Fruit fly (Drosophila melanogaster) whole organism, prepupa: ENCODE results near the gene CG10550.

Experiments
- Blimp-1 ChIP-seq: fragments of 200-800 bp; sonication (Bioruptor generic); optimal IDR thresholded peaks from 3 replicates; lab custom pipeline; 2017; ENCODE audit warnings: missing biosample characterization, missing genetic modification characterization, mild to moderate bottlenecking, moderate library complexity, missing genetic modification reagents
- CG10631 ChIP-seq: fragments of 200-800 bp; sonication (Bioruptor generic); optimal IDR thresholded peaks from 2 replicates; lab custom pipeline; 2016; ENCODE audit warnings: missing biosample characterization, missing genetic modification characterization
- CG11294 ChIP-seq: fragments of 200-800 bp; sonication (Bioruptor generic); IDR thresholded peaks from 2 replicates; pipeline ENCODE4 v1.3.6; 2022; ENCODE audit warnings: missing biosample characterization, missing genetic modification characterization
- CG11762 ChIP-seq: fragments of 200-800 bp; sonication (Bioruptor generic); optimal IDR thresholded peaks from 3 replicates; lab custom pipeline; 2016; ENCODE audit warnings: missing biosample characterization, missing genetic modification characterization; ENCODE audit not compliant: insufficient read depth
- CG15336 ChIP-seq: fragments of 200-800 bp; sonication (Bioruptor generic); IDR thresholded peaks from 2 replicates; pipeline ENCODE4 v1.3.6; 2022; ENCODE audit warnings: missing biosample characterization, missing genetic modification characterization
- CG16779 ChIP-seq: fragments of 200-800 bp; sonication (Bioruptor generic); optimal IDR thresholded peaks from 3 replicates; lab custom pipeline; 2017; ENCODE audit warnings: missing biosample characterization, mild to moderate bottlenecking, missing genetic modification characterization
- CG3032 ChIP-seq: fragments of 200-800 bp; optimal IDR thresholded peaks from 2 replicates; lab custom pipeline; 2019; ENCODE audit warnings: missing biosample characterization, mild to moderate bottlenecking, missing genetic modification characterization, moderate library complexity
- CG31627 ChIP-seq: fragments of 200-800 bp; sonication (Bioruptor generic); optimal IDR thresholded peaks from 3 replicates; lab custom pipeline; 2016; ENCODE audit warnings: missing biosample characterization, missing genetic modification characterization
- CG3919 ChIP-seq: fragments of 200-800 bp; sonication (Bioruptor generic); optimal IDR thresholded peaks from 3 replicates; lab custom pipeline; 2016; ENCODE audit warnings: missing biosample characterization, missing genetic modification characterization
- CG4318 ChIP-seq: fragments of 200-800 bp; sonication (Bioruptor generic); optimal IDR thresholded peaks from 3 replicates; lab custom pipeline; 2017; ENCODE audit warnings: missing biosample characterization, mild to moderate bottlenecking, missing genetic modification characterization
- CG6163 ChIP-seq: fragments of 200-800 bp; sonication (Bioruptor generic); IDR thresholded peaks from 3 replicates; pipeline ENCODE4 v1.3.6; 2022; ENCODE audit warnings: missing biosample characterization, missing genetic modification characterization
- CG6276 ChIP-seq: fragments of 200-800 bp; sonication (Bioruptor generic); optimal IDR thresholded peaks from 2 replicates; lab custom pipeline; 2017; ENCODE audit warnings: missing biosample characterization, mild to moderate bottlenecking, missing genetic modification characterization
- CG6792 ChIP-seq: fragments of 200-800 bp; sonication (Bioruptor generic); optimal IDR thresholded peaks from 3 replicates; lab custom pipeline; 2016; ENCODE audit warnings: missing biosample characterization, missing genetic modification characterization
- CG6808 ChIP-seq: fragments of 200-800 bp; sonication (Bioruptor generic); optimal IDR thresholded peaks from 3 replicates; lab custom pipeline; 2017; ENCODE audit warnings: missing biosample characterization, missing genetic modification characterization, mild to moderate bottlenecking, moderate library complexity, missing genetic modification reagents
- CG6854 ChIP-seq: fragments of 200-800 bp; sonication (Bioruptor generic); optimal IDR thresholded peaks from 2 replicates; lab custom pipeline; 2017; ENCODE audit warnings: missing biosample characterization, mild to moderate bottlenecking, missing genetic modification characterization
- CG7368 ChIP-seq: fragments of 200-800 bp; sonication (Bioruptor generic); optimal IDR thresholded peaks from 3 replicates; lab custom pipeline; 2016; ENCODE audit warnings: missing biosample characterization, missing genetic modification characterization
- CG8119 ChIP-seq: fragments of 200-800 bp; sonication (Bioruptor generic); IDR thresholded peaks from 3 replicates; pipeline ENCODE4 v1.3.6; 2022; ENCODE audit warnings: missing biosample characterization, missing genetic modification characterization
- CG8319 ChIP-seq: fragments of 200-800 bp; sonication (Bioruptor generic); optimal IDR thresholded peaks from 3 replicates; lab custom pipeline; 2016; ENCODE audit warnings: missing biosample characterization, missing genetic modification characterization
- CG9139 ChIP-seq: fragments of 200-800 bp; sonication (Bioruptor generic); optimal IDR thresholded peaks from 3 replicates; lab custom pipeline; 2017; ENCODE audit warnings: missing biosample characterization, mild to moderate bottlenecking, missing genetic modification characterization
- Eip93F ChIP-seq: fragments of 200-800 bp; sonication (Bioruptor generic); optimal IDR thresholded peaks from 2 replicates; lab custom pipeline; 2016; ENCODE audit warnings: missing biosample characterization, mild to moderate bottlenecking, missing genetic modification characterization
- Ets21C ChIP-seq: fragments of 200-800 bp; sonication (Bioruptor generic); optimal IDR thresholded peaks from 3 replicates; lab custom pipeline; 2016; ENCODE audit warnings: missing biosample characterization, missing genetic modification characterization
- Ets96B ChIP-seq: fragments of 200-800 bp; optimal IDR thresholded peaks from 2 replicates; lab custom pipeline; 2019; ENCODE audit warnings: missing biosample characterization, mild to moderate bottlenecking, missing genetic modification characterization, moderate library complexity
- Gug ChIP-seq: fragments of 200-800 bp; sonication (Bioruptor generic); IDR thresholded peaks from 2 replicates; pipeline ENCODE4 v1.3.6; 2022; ENCODE audit warnings: missing biosample characterization, missing genetic modification characterization
- Hr38 ChIP-seq: sonication (Bioruptor generic); optimal IDR thresholded peaks from 2 replicates; lab custom pipeline; 2016; ENCODE audit warnings: missing biosample characterization, missing genetic modification characterization
- Hr39 ChIP-seq: fragments of 200-800 bp; sonication (Bioruptor generic); optimal IDR thresholded peaks from 2 replicates; lab custom pipeline; 2016; ENCODE audit warnings: missing biosample characterization, missing genetic modification characterization
- Hr4 ChIP-seq: fragments of 200-800 bp; sonication (Bioruptor generic); optimal IDR thresholded peaks from 3 replicates; lab custom pipeline; 2016; ENCODE audit warnings: missing biosample characterization, missing genetic modification characterization
- OdsH ChIP-seq: fragments of 200-800 bp; sonication (Bioruptor generic); optimal IDR thresholded peaks from 3 replicates; lab custom pipeline; 2016; ENCODE audit warnings: missing biosample characterization, missing genetic modification characterization
- Smox ChIP-seq: fragments of 200-800 bp; sonication (Bioruptor generic); optimal IDR thresholded peaks from 3 replicates; lab custom pipeline; 2016; ENCODE audit warnings: missing biosample characterization, missing genetic modification characterization
- Sox15 ChIP-seq: fragments of 200-800 bp; sonication (Bioruptor generic); optimal IDR thresholded peaks from 3 replicates; lab custom pipeline; 2016; ENCODE audit warnings: missing biosample characterization, missing genetic modification characterization
- achi ChIP-seq: fragments of 200-800 bp; sonication (Bioruptor generic); optimal IDR thresholded peaks from 3 replicates; lab custom pipeline; 2016; ENCODE audit warnings: missing biosample characterization, missing genetic modification characterization
- acj6 ChIP-seq: fragments of 200-800 bp; sonication (Bioruptor generic); optimal IDR thresholded peaks from 3 replicates; lab custom pipeline; 2016; ENCODE audit warnings: missing biosample characterization, missing genetic modification characterization
- dac ChIP-seq: fragments of 200-800 bp; sonication (Bioruptor generic); optimal IDR thresholded peaks from 2 replicates; lab custom pipeline; 2017; ENCODE audit warnings: missing biosample characterization, mild to moderate bottlenecking, missing genetic modification characterization
- dsx ChIP-seq: fragments of 200-800 bp; optimal IDR thresholded peaks from 3 replicates; lab custom pipeline; 2019; ENCODE audit warnings: missing biosample characterization, mild to moderate bottlenecking, missing genetic modification characterization, moderate library complexity; ENCODE audit not compliant: poor library complexity, severe bottlenecking
- eg ChIP-seq: fragments of 200-800 bp; sonication (Bioruptor generic); IDR thresholded peaks from 3 replicates; pipeline ENCODE4 v1.3.6; 2022; ENCODE audit warnings: missing biosample characterization, missing genetic modification characterization
- esn ChIP-seq: fragments of 200-800 bp; sonication (Bioruptor generic); optimal IDR thresholded peaks from 2 replicates; lab custom pipeline; 2016; ENCODE audit warnings: missing biosample characterization, mild to moderate bottlenecking, missing genetic modification characterization, moderate library complexity
- fd59A ChIP-seq: fragments of 200-800 bp; sonication (Bioruptor generic); optimal IDR thresholded peaks from 2 replicates; lab custom pipeline; 2017; ENCODE audit warnings: missing biosample characterization, mild to moderate bottlenecking, missing genetic modification characterization, missing genetic modification reagents
- fd85E ChIP-seq: fragments of 200-800 bp; sonication (Bioruptor generic); optimal IDR thresholded peaks from 3 replicates; lab custom pipeline; 2016; ENCODE audit warnings: missing biosample characterization, missing genetic modification characterization
- lz ChIP-seq: fragments of 200-800 bp; sonication (Bioruptor generic); optimal IDR thresholded peaks from 3 replicates; lab custom pipeline; 2016; ENCODE audit warnings: missing biosample characterization, missing genetic modification characterization
- pdm3 ChIP-seq: fragments of 200-800 bp; sonication (Bioruptor generic); optimal IDR thresholded peaks from 3 replicates; lab custom pipeline; 2016; ENCODE audit warnings: missing biosample characterization, missing genetic modification characterization
- salr ChIP-seq, 2 experiments: fragments of 200-800 bp; sonication (Bioruptor generic); optimal IDR thresholded peaks; 3 replicates each; lab custom pipeline; 2016 to 2018; ENCODE audit warnings: missing biosample characterization in 2 of 2, missing genetic modification characterization in 2 of 2, mild to moderate bottlenecking in 1 of 2
- spab ChIP-seq: fragments of 200-800 bp; sonication (Bioruptor generic); optimal IDR thresholded peaks from 2 replicates; lab custom pipeline; 2017; ENCODE audit warnings: missing biosample characterization, mild to moderate bottlenecking, missing genetic modification characterization, missing genetic modification reagents
- svp ChIP-seq: fragments of 200-800 bp; sonication (Bioruptor generic); peaks from one replicate; lab custom pipeline; 2016; ENCODE audit warnings: missing biosample characterization, missing genetic modification characterization
- topi ChIP-seq: fragments of 200-800 bp; sonication (Bioruptor generic); optimal IDR thresholded peaks from 3 replicates; lab custom pipeline; 2016; ENCODE audit warnings: missing biosample characterization, missing genetic modification characterization
- vri ChIP-seq: fragments of 200-800 bp; sonication (Bioruptor generic); optimal IDR thresholded peaks from 3 replicates; lab custom pipeline; 2016; ENCODE audit warnings: missing biosample characterization, mild to moderate bottlenecking, missing genetic modification characterization

The CG10550 gene

DNA sequence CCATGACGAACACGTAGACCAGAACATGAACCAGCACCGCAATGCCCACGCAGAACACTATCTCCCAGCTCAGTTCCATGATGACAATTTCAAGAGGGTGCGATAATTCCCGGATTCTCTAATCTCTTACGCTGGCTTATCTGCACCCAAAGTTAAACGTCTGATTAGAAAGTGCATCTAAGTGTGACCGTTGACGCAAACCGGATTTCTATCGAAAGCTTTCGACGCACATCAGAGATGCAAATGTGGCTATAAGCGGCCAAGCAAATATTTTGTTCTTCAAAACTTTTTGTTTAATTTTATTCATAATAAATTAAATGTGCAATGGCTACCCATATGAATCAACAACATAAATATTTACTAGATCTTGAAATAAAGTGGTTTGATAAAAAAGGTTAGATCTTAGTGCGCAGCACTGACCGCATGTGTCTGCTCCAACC, 45.8 kb downstream of the CG10550 start, which contains the start of the genes Kdsr and CG11858 (continued):
- TF ChIP-seq CG15336 (GFP tag; lab: Robert Waterston, UW) (0 out of 2 replicates have a peak, but pooled peaks have one; percentile 43), CG11294 (peak; percentile 28; the same call in 1 of the 2 replicates), CG16779 (tag; lab: Kevin White, UChicago) (no peak), salr (GFP tag; optimal IDR thresholded peaks at IDR 0.05; lab: Kevin White, UChicago) (no peak), CG31627 (peak; percentile 73), Eip93F (peak; percentile 60), svp (peak; percentile 95), Blimp-1 (GFP tag; lab: Kevin White, UChicago) (no peak), CG9139 (GFP tag; lab: Kevin White, UChicago) (no peak), Hr4 (no peak), CG10631 (GFP tag; lab: Kevin White, UChicago) (no peak), esn (GFP tag; lab: Kevin White, UChicago) (peak; percentile 78), eg (GFP tag; lab: Robert Waterston, UW) (peak; percentile 72; the same call in 2 of the 3 replicates), Hr39 (no peak), Sox15 (GFP tag; lab: Kevin White, UChicago) (peak; percentile 13), dsx (peak; percentile 37), lz (GFP tag; lab: Kevin White, UChicago) (peak; percentile 77)

DNA sequence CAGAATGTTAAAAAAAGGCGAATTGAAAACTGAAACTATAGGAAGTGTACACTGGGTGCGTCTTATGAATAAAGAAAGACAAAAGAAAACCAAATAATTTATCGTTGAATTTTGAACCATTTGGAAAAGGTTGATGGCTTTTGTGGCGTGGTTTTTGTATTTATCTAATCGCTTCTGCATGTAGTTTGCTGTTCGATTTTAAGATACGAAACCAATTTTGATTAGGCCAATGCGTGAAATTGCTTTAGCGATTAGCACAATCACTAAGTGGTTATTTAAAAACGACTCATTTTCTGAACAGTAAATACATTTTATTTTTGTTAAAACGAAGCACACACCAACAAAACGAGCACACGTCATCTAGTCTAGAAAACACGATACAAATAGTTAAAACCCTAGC, 47.5 kb downstream of the CG10550 start:
- TF ChIP-seq CG4318 (GFP tag; lab: Kevin White, UChicago) (no peak), lz (GFP tag; lab: Kevin White, UChicago) (no peak), spab (GFP tag; lab: Kevin White, UChicago) (no peak), CG7368 (GFP tag; lab: Kevin White, UChicago) (no peak), Hr38 (GFP tag; lab: Kevin White, UChicago) (no peak)

DNA sequence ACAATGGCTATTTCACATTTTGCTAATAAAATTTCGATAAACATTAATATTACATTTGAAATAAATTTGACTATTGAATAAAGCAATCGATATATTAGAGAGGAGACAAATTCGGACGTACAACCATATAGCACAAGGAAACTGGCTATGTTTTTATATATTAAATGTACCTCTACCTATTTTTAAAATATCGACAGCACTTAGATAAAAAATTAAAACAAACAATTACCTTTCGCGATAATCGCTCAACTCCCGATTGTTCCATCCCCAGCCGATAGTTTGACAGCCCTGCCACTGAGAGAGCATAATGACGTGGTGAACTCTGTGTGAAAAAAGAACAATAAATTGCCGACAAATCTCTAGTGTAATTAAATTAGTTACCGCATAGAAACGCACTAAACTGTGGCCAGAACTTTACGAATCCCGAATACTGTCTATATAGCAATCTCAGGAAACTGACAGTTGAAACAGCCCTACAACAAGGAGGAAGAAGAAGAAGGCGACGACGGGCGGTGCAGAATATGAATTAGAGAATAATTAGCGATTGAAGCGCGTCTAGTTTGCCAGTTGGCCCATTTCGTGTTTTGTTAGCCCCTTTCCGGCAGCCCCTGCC, 49.5 kb downstream of the CG10550 start, which contains the start of gene CG11857:
Gene CG11857 (plus strand): TSS at position 271 of the 613 bp plus-strand sequence.
- TF ChIP-seq CG6808 (GFP tag; lab: Kevin White, UChicago) (no peak), CG11762 (GFP tag; lab: Kevin White, UChicago) (peak; percentile 90), CG8119 (GFP tag; lab: Robert Waterston, UW) (peak; percentile 90), CG6276 (GFP tag; lab: Kevin White, UChicago) (no peak), CG9139 (GFP tag; lab: Kevin White, UChicago) (no peak), Smox (GFP tag; lab: Kevin White, UChicago) (peak; percentile 97), eg (GFP tag; lab: Robert Waterston, UW) (peak; percentile 98), vri (GFP tag; lab: Kevin White, UChicago) (peak; percentile 94), dac (GFP tag; lab: Kevin White, UChicago) (peak; percentile 94), CG6854 (peak; percentile 76), svp (peak; percentile 99), CG3919 (peak; percentile 96), Ets96B (tag; lab: Kevin White, UChicago) (peak; percentile 94), Hr38 (GFP tag; lab: Kevin White, UChicago) (peak; percentile 82), Sox15 (GFP tag; lab: Kevin White, UChicago) (peak; percentile 96), Ets21C (peak; percentile 97), esn (GFP tag; lab: Kevin White, UChicago) (peak; percentile 98), fd85E (GFP tag; lab: Kevin White, UChicago) (no peak), CG6792 (GFP tag; lab: Kevin White, UChicago) (peak; percentile 94), OdsH (GFP tag; lab: Kevin White, UChicago) (peak; percentile 97), CG4318 (GFP tag; lab: Kevin White, UChicago) (no peak), achi (GFP tag; lab: Kevin White, UChicago) (peak; percentile 97), CG6163 (GFP tag; lab: Robert Waterston, UW) (peak; percentile 98), salr (GFP tag; optimal IDR thresholded peaks at IDR 0.05; lab: Kevin White, UChicago) (peak in 1 of 2 experiments; percentile 93), Blimp-1 (GFP tag; lab: Kevin White, UChicago) (peak; percentile 86), CG8319 (GFP tag; lab: Kevin White, UChicago) (peak; percentile 93), CG31627 (peak; percentile 98), fd59A (GFP tag; lab: Kevin White, UChicago) (peak; percentile 91), pdm3 (peak; percentile 97), Gug (GFP tag; lab: Robert Waterston, UW) (peak; percentile 98), CG15336 (GFP tag; lab: Robert Waterston, UW) (peak; percentile 93), CG3032 (tag; lab: Kevin White, UChicago) (peak; percentile 98), acj6 (GFP tag; lab: Kevin White, UChicago) (peak; percentile 97), CG7368 (GFP tag; lab: Kevin White, UChicago) (peak; percentile 93), CG16779 (tag; lab: Kevin White, UChicago) (no peak), topi (GFP tag; lab: Kevin White, UChicago) (peak; percentile 97), Eip93F (peak; percentile 89), CG10631 (GFP tag; lab: Kevin White, UChicago) (peak; percentile 98)
